Worm (Caenorhabditis elegans) whole organism, L4 larva: ENCODE measurements around the gene mig-22.

Experiments used
- F37D6.2 ChIP-seq: sonication (generic microtip); optimal IDR thresholded peaks from 2 replicates; lab custom pipeline; 2016; ENCODE audit warnings: mild to moderate bottlenecking, missing genetic modification characterization, missing compliant biosample characterization
- T20F7.1 ChIP-seq: fragments of 200-800 bp; sonication (Bioruptor generic); optimal IDR thresholded peaks from 2 replicates; lab custom pipeline; 2018; ENCODE audit warnings: mild to moderate bottlenecking, missing genetic modification characterization, missing compliant biosample characterization
- Y48G9A.11 ChIP-seq: fragments of 200-800 bp; sonication (Bioruptor generic); IDR thresholded peaks from 2 replicates; pipeline ENCODE4 v1.3.6; 2022; ENCODE audit warnings: missing genetic modification reagents, missing genetic modification characterization, missing compliant biosample characterization
- ZK337.2 ChIP-seq: fragments of 200-800 bp; sonication (Bioruptor generic); IDR thresholded peaks from 2 replicates; pipeline ENCODE4 v1.3.6; 2022; ENCODE audit warnings: missing genetic modification reagents, missing genetic modification characterization, missing compliant biosample characterization
- ZK546.5 ChIP-seq, 2 experiments: sonication (generic microtip); optimal IDR thresholded peaks; 2 replicates each; lab custom pipeline; 2017; ENCODE audit warnings: missing biosample characterization in 2 of 2, missing genetic modification characterization in 2 of 2
- aha-1 ChIP-seq: fragments of 150-350 bp; peaks from one replicate; lab custom pipeline; 2014; ENCODE audit warnings: missing biosample characterization, missing genetic modification characterization
- ama-1 ChIP-seq: fragments of 150-350 bp; optimal IDR thresholded peaks from 2 replicates; lab custom pipeline; 2014; ENCODE audit warnings: inconsistent platforms, mixed read lengths
- ceh-20 ChIP-seq: fragments of 200-800 bp; sonication (Bioruptor generic); IDR thresholded peaks from 2 replicates; pipeline ENCODE4 v1.3.6; 2022; ENCODE audit warnings: missing genetic modification reagents, missing genetic modification characterization, missing compliant biosample characterization
- ceh-32 ChIP-seq: sonication (generic microtip); optimal IDR thresholded peaks from 2 replicates; lab custom pipeline; 2016; ENCODE audit warnings: mild to moderate bottlenecking, missing genetic modification characterization, missing compliant biosample characterization; ENCODE audit not compliant: poor library complexity
- ceh-44 ChIP-seq: fragments of 200-800 bp; sonication (Bioruptor generic); IDR thresholded peaks from 2 replicates; pipeline ENCODE4 v1.3.6; 2022; ENCODE audit warnings: missing genetic modification reagents, missing genetic modification characterization, missing compliant biosample characterization
- ceh-82 ChIP-seq: sonication (generic microtip); optimal IDR thresholded peaks from 2 replicates; lab custom pipeline; 2017; ENCODE audit warnings: missing biosample characterization, missing genetic modification characterization
- daf-16 ChIP-seq, 3 experiments: sonication (generic microtip); optimal IDR thresholded peaks; 2 replicates each; lab custom pipeline; 2016 to 2017; ENCODE audit warnings: missing genetic modification characterization in 3 of 3, missing genetic modification reagents in 3 of 3, mild to moderate bottlenecking in 2 of 3, missing compliant biosample characterization in 2 of 3, missing biosample characterization in 1 of 3, moderate library complexity in 1 of 3
- dmd-6 ChIP-seq: fragments of 200-800 bp; sonication (Bioruptor generic); IDR thresholded peaks from 2 replicates; pipeline ENCODE4 v1.3.6; 2022; ENCODE audit warnings: missing genetic modification reagents, missing genetic modification characterization, missing compliant biosample characterization
- dmd-8 ChIP-seq: fragments of 200-800 bp; sonication (Bioruptor generic); IDR thresholded peaks from 2 replicates; pipeline ENCODE4 v1.3.6; 2022; ENCODE audit warnings: missing genetic modification characterization, missing compliant biosample characterization
- duxl-1 ChIP-seq: sonication (generic microtip); optimal IDR thresholded peaks from 2 replicates; lab custom pipeline; 2016; ENCODE audit warnings: mild to moderate bottlenecking, missing genetic modification characterization, moderate library complexity, missing compliant biosample characterization; ENCODE audit not compliant: poor library complexity
- dve-1 ChIP-seq: sonication (generic microtip); optimal IDR thresholded peaks from 2 replicates; lab custom pipeline; 2017; ENCODE audit warnings: antibody characterized with exemption, mild to moderate bottlenecking, missing genetic modification characterization, missing compliant biosample characterization; ENCODE audit not compliant: insufficient read depth
- egl-27 ChIP-seq: sonication (generic microtip); optimal IDR thresholded peaks from 3 replicates; lab custom pipeline; 2017; ENCODE audit warnings: missing biosample characterization, missing genetic modification reagents, missing genetic modification characterization
- fos-1 ChIP-seq: fragments of 150-350 bp; optimal IDR thresholded peaks from 2 replicates; lab custom pipeline; 2014; ENCODE audit warnings: missing biosample characterization, missing genetic modification characterization
- hif-1 ChIP-seq, 2 experiments: sonication (generic microtip); optimal IDR thresholded peaks; 2 replicates each; lab custom pipeline; 2016 to 2017; ENCODE audit warnings: missing compliant biosample characterization in 2 of 2, missing genetic modification characterization in 2 of 2, missing genetic modification reagents in 2 of 2, missing genotype in 2 of 2, mild to moderate bottlenecking in 1 of 2
- hlh-11 ChIP-seq: fragments of 200-800 bp; sonication (Bioruptor generic); optimal IDR thresholded peaks from 2 replicates; lab custom pipeline; 2018; ENCODE audit warnings: mild to moderate bottlenecking, missing genetic modification characterization, missing compliant biosample characterization
- hmg-1.1 ChIP-seq: fragments of 200-800 bp; sonication (Bioruptor generic); IDR thresholded peaks from 2 replicates; pipeline ENCODE4 v1.3.6; 2022; ENCODE audit warnings: missing genetic modification reagents, missing genetic modification characterization, missing compliant biosample characterization
- lim-7 ChIP-seq: fragments of 200-800 bp; sonication (Bioruptor generic); IDR thresholded peaks from 2 replicates; pipeline ENCODE4 v1.3.6; 2022; ENCODE audit warnings: missing genetic modification characterization, missing compliant biosample characterization
- lin-29 ChIP-seq: fragments of 200-800 bp; sonication (Bioruptor generic); IDR thresholded peaks from 2 replicates; pipeline ENCODE4 v1.3.6; 2022; ENCODE audit warnings: missing genetic modification reagents, missing genetic modification characterization, missing compliant biosample characterization
- lir-3 ChIP-seq: sonication (generic microtip); optimal IDR thresholded peaks from 2 replicates; lab custom pipeline; 2016; ENCODE audit warnings: mild to moderate bottlenecking, missing genetic modification characterization, missing compliant biosample characterization
- lsy-2 ChIP-seq, 2 experiments: fragments of 150-350 bp in 1 of 2; sonication (generic microtip) in 1 of 2; optimal IDR thresholded peaks; 2 replicates each; lab custom pipeline; 2014 to 2017; ENCODE audit warnings: missing biosample characterization in 2 of 2, missing genetic modification characterization in 2 of 2
- madf-5 ChIP-seq, 2 experiments: fragments of 200-800 bp; sonication (Bioruptor generic); IDR thresholded peaks; 2 replicates each; pipeline ENCODE4 v1.3.6; 2022; ENCODE audit warnings: missing compliant biosample characterization in 2 of 2, missing genetic modification characterization in 2 of 2
- mes-2 ChIP-seq: sonication (generic microtip); optimal IDR thresholded peaks from 2 replicates; lab custom pipeline; 2016; ENCODE audit warnings: missing genotype, mild to moderate bottlenecking, missing genetic modification characterization, missing compliant biosample characterization; ENCODE audit not compliant: poor library complexity, severe bottlenecking
- mxl-2 ChIP-seq: fragments of 200-800 bp; sonication (Bioruptor generic); conservative IDR thresholded peaks from 2 replicates; pipeline ENCODE4 v1.3.6; 2022; ENCODE audit warnings: missing genetic modification reagents, missing genetic modification characterization, missing compliant biosample characterization
- mxl-3 ChIP-seq: fragments of 200-800 bp; sonication (Bioruptor generic); optimal IDR thresholded peaks from 2 replicates; lab custom pipeline; 2018; ENCODE audit warnings: mild to moderate bottlenecking, missing genetic modification characterization, missing compliant biosample characterization
- nhr-237 ChIP-seq: sonication (generic microtip); optimal IDR thresholded peaks from 2 replicates; lab custom pipeline; 2017; ENCODE audit warnings: missing biosample characterization, missing genetic modification characterization
- nhr-41 ChIP-seq: fragments of 200-800 bp; sonication (Bioruptor generic); IDR thresholded peaks from 2 replicates; pipeline ENCODE4 v1.3.6; 2022; ENCODE audit warnings: missing genetic modification reagents, missing genetic modification characterization, missing compliant biosample characterization
- nhr-76 ChIP-seq: fragments of 150-350 bp; optimal IDR thresholded peaks from 2 replicates; lab custom pipeline; 2014; ENCODE audit warnings: missing biosample characterization, missing genetic modification characterization
- nhr-77 ChIP-seq: fragments of 150-350 bp; optimal IDR thresholded peaks from 2 replicates; lab custom pipeline; 2014; ENCODE audit warnings: missing biosample characterization, missing genetic modification characterization
- php-3 ChIP-seq: fragments of 200-800 bp; sonication (Bioruptor generic); IDR thresholded peaks from 2 replicates; pipeline ENCODE4 v1.3.6; 2022; ENCODE audit warnings: missing genetic modification reagents, missing genetic modification characterization, missing compliant biosample characterization
- pqm-1 ChIP-seq: sonication (generic microtip); optimal IDR thresholded peaks from 2 replicates; lab custom pipeline; 2017; ENCODE audit warnings: missing biosample characterization, missing genetic modification characterization
- rbr-2 ChIP-seq: sonication (generic microtip); optimal IDR thresholded peaks from 2 replicates; lab custom pipeline; 2016; ENCODE audit warnings: missing genotype, missing genetic modification characterization, missing compliant biosample characterization
- skn-1 ChIP-seq: fragments of 150-350 bp; optimal IDR thresholded peaks from 2 replicates; lab custom pipeline; 2014; ENCODE audit warnings: missing biosample characterization, missing genetic modification characterization
- snpc-1.2 ChIP-seq: fragments of 200-800 bp; sonication (Bioruptor generic); IDR thresholded peaks from 2 replicates; pipeline ENCODE4 v1.3.6; 2022; ENCODE audit warnings: missing genetic modification reagents, missing genetic modification characterization, missing compliant biosample characterization
- tra-1 ChIP-seq: fragments of 200-800 bp; sonication (Bioruptor generic); IDR thresholded peaks from 2 replicates; pipeline ENCODE4 v1.3.6; 2022; ENCODE audit warnings: missing genetic modification reagents, missing genetic modification characterization, missing compliant biosample characterization
- unc-130 ChIP-seq: sonication (generic microtip); optimal IDR thresholded peaks from 2 replicates; lab custom pipeline; 2016; ENCODE audit warnings: missing genetic modification reagents, missing genetic modification characterization, missing compliant biosample characterization
- unc-62 ChIP-seq, 3 experiments: fragments of 150-350 bp in 1 of 3; sonication (generic microtip); optimal IDR thresholded peaks in 2 of 3; peaks in 1 of 3; 1 replicate in 1 of 3; 2 replicates in 2 of 3; lab custom pipeline; 2014 to 2017; ENCODE audit warnings: missing biosample characterization in 3 of 3, missing genetic modification characterization in 3 of 3, missing genetic modification reagents in 3 of 3, missing genotype in 1 of 3
- vab-7 ChIP-seq: fragments of 200-800 bp; sonication (Bioruptor generic); IDR thresholded peaks from 2 replicates; pipeline ENCODE4 v1.3.6; 2022; ENCODE audit warnings: missing genetic modification reagents, missing genetic modification characterization, missing compliant biosample characterization
- zfp-2 ChIP-seq: sonication (generic microtip); optimal IDR thresholded peaks from 2 replicates; lab custom pipeline; 2016; ENCODE audit warnings: mild to moderate bottlenecking, missing genetic modification characterization, missing compliant biosample characterization

The mig-22 gene

ce11 chrIII:8718592-8718991, 48.5 kb downstream of the mig-22 start:
- no peak for TF ChIP-seq ceh-82 (tag; lab: Kevin White, UChicago)
- TF ChIP-seq aha-1 = peak; percentile 9
- no peak for TF ChIP-seq lim-7 (GFP tag; lab: Robert Waterston, UW)
- TF ChIP-seq zfp-2 (tag; lab: Kevin White, UChicago) = no peak
- no peak for TF ChIP-seq tra-1
- TF ChIP-seq vab-7 (GFP tag; lab: Robert Waterston, UW) = no peak
- no peak for TF ChIP-seq lin-29
- no peak for TF ChIP-seq ama-1 (lab: Kevin White, UChicago)
- TF ChIP-seq dve-1 (tag; lab: Kevin White, UChicago) = peak; percentile 49
- no peak for TF ChIP-seq unc-130 (GFP tag; lab: Kevin White, UChicago)
- peak; percentile 19 for TF ChIP-seq nhr-77 (tag; lab: Kevin White, UChicago)
- TF ChIP-seq rbr-2 (tag; lab: Kevin White, UChicago) = no peak
- TF ChIP-seq mxl-2 = no peak
- peak; percentile 47 for TF ChIP-seq T20F7.1 (GFP tag; lab: Kevin White, UChicago)
- no peak for TF ChIP-seq egl-27
- TF ChIP-seq pqm-1 (tag; lab: Kevin White, UChicago) = peak; percentile 67
- no peak for TF ChIP-seq ZK546.5 (tag; optimal IDR thresholded peaks at IDR 0.05; lab: Kevin White, UChicago)
- no peak for TF ChIP-seq daf-16 (GFP tag; optimal IDR thresholded peaks at IDR 0.05; lab: Kevin White, UChicago)
- peak; percentile 72 for TF ChIP-seq daf-16 (tag; optimal IDR thresholded peaks at IDR 0.05; lab: Kevin White, UChicago)

ce11 chrIII:8717231-8717694, 49.9 kb downstream of the mig-22 start, which contains the start of gene mrpl-11:
Gene mrpl-11 (plus strand): TSS chrIII:8717644.
- TF ChIP-seq hlh-11 (tag; lab: Kevin White, UChicago) (no peak), hif-1 (tag; optimal IDR thresholded peaks at IDR 0.05; lab: Kevin White, UChicago) (no peak), lin-29 (no peak), T20F7.1 (GFP tag; lab: Kevin White, UChicago) (peak; percentile 95), fos-1 (tag; lab: Kevin White, UChicago) (no peak), Y48G9A.11 (GFP tag; lab: Robert Waterston, UW) (peak; percentile 96), ZK337.2 (GFP tag; lab: Robert Waterston, UW) (no peak), madf-5 (GFP tag; IDR thresholded peaks at IDR 0.05; lab: Robert Waterston, UW) (no peak), mes-2 (peak; percentile 44), lsy-2 (tag; optimal IDR thresholded peaks at IDR 0.05; lab: Kevin White, UChicago) (peak in 1 of 2 experiments; percentile 51), ceh-32 (tag; lab: Kevin White, UChicago) (no peak), unc-62 (GFP tag; optimal IDR thresholded peaks at IDR 0.05 in 1 of 2; lab: Kevin White, UChicago) (no peak), unc-62 (tag; optimal IDR thresholded peaks at IDR 0.05; lab: Kevin White, UChicago) (no peak), dve-1 (tag; lab: Kevin White, UChicago) (peak; percentile 14), duxl-1 (no peak), daf-16 (GFP tag; optimal IDR thresholded peaks at IDR 0.05; lab: Kevin White, UChicago) (no peak), daf-16 (tag; optimal IDR thresholded peaks at IDR 0.05; lab: Kevin White, UChicago) (peak; percentile 14)

ce11 chrIII:8716084-8716483, 51.1 kb downstream of the mig-22 start, which contains the start of gene B0303.14:
Gene B0303.14 (minus strand): TSS chrIII:8716184.
- TF ChIP-seq ceh-20 (GFP tag; lab: Robert Waterston, UW) (no peak), nhr-41 (GFP tag; lab: Robert Waterston, UW) (no peak), nhr-77 (tag; lab: Kevin White, UChicago) (no peak), snpc-1.2 (GFP tag; lab: Robert Waterston, UW) (no peak), lir-3 (tag; lab: Kevin White, UChicago) (no peak), hmg-1.1 (GFP tag; lab: Robert Waterston, UW) (no peak), hif-1 (tag; optimal IDR thresholded peaks at IDR 0.05; lab: Kevin White, UChicago) (no peak), ceh-44 (GFP tag; lab: Robert Waterston, UW) (no peak), dmd-8 (GFP tag; lab: Robert Waterston, UW) (no peak), mxl-3 (GFP tag; lab: Kevin White, UChicago) (no peak), skn-1 (tag; lab: Kevin White, UChicago) (no peak), F37D6.2 (no peak), php-3 (GFP tag; lab: Robert Waterston, UW) (no peak), hlh-11 (tag; lab: Kevin White, UChicago) (no peak), dmd-6 (GFP tag; lab: Robert Waterston, UW) (no peak), nhr-237 (tag; lab: Kevin White, UChicago) (no peak), nhr-76 (tag; lab: Kevin White, UChicago) (no peak)
